Worm (Caenorhabditis elegans) whole organism, early embryonic: ENCODE data around the gene C16C10.13.

ENCODE experiments used
- F13C5.2 ChIP-seq: sonication (generic microtip); optimal IDR thresholded peaks from 2 replicates; lab custom pipeline; 2017; ENCODE audit warnings: mild to moderate bottlenecking, missing genetic modification characterization, inconsistent platforms, missing compliant biosample characterization
- ama-1 ChIP-seq: fragments of 150-350 bp; optimal IDR thresholded peaks from 2 replicates; lab custom pipeline; 2014
- ceh-36 ChIP-seq: sonication (generic microtip); optimal IDR thresholded peaks from 2 replicates; lab custom pipeline; 2016; ENCODE audit warnings: missing genetic modification characterization, inconsistent platforms, missing compliant biosample characterization
- hmbx-1 ChIP-seq: sonication (generic microtip); optimal IDR thresholded peaks from 2 replicates; lab custom pipeline; 2016; ENCODE audit warnings: mild to moderate bottlenecking, missing genetic modification characterization, missing compliant biosample characterization
- hnd-1 ChIP-seq: sonication (generic microtip); optimal IDR thresholded peaks from 2 replicates; lab custom pipeline; 2016; ENCODE audit warnings: missing genetic modification characterization, missing compliant biosample characterization
- sea-1 ChIP-seq: fragments of 200-800 bp; sonication (Bioruptor generic); conservative IDR thresholded peaks from 2 replicates; pipeline ENCODE4 v1.3.6; 2022; ENCODE audit warnings: missing genetic modification characterization, missing compliant biosample characterization

DNA sequence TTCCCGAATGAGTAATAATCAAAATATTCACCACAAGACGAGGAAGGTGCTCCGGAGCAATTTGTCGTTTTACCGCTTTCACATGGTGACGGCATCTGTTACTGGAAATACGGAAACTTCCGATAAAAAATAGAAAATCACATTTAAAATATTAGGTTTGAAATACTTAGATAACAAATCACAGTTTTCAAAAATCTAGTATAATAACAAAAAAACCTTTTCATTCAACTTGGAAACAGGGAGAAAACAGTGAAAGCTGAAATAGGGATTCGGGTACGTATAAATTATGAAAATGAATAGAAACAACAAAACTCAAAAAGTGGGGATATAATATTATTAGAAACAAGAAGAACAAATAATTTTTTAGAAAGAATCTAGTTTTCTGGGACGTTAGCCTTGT, 5.1 kb downstream of the C16C10.13 start, which contains the start of gene C16C10.1:
- no peak for TF ChIP-seq ceh-36 (tag; lab: Kevin White, UChicago)
- no peak for TF ChIP-seq ama-1 (lab: Kevin White, UChicago)
- no peak for TF ChIP-seq F13C5.2
- TF ChIP-seq sea-1 (GFP tag; lab: Robert Waterston, UW), result no peak
- no peak for TF ChIP-seq hnd-1
- TF ChIP-seq hmbx-1 (tag; lab: Kevin White, UChicago), result no peak
